Fruit fly (Drosophila melanogaster) whole organism, embryonic: ENCODE results near the gene CG8135.

Experiments used
- Atf-2 ChIP-seq: fragments of 200-800 bp; sonication (Bioruptor generic); optimal IDR thresholded peaks from 2 replicates; lab custom pipeline; 2016; ENCODE audit warnings: missing biosample characterization, missing genetic modification characterization
- Atf3 ChIP-seq: fragments of 200-800 bp; sonication (Bioruptor generic); optimal IDR thresholded peaks from 3 replicates; lab custom pipeline; 2016; ENCODE audit warnings: missing biosample characterization, missing genetic modification characterization
- CG10959 ChIP-seq: fragments of 200-800 bp; sonication (Bioruptor generic); IDR thresholded peaks from 2 replicates; pipeline ENCODE4 v1.3.6; 2022; ENCODE audit warnings: missing biosample characterization, missing genetic modification characterization
- CG12219 ChIP-seq: fragments of 200-800 bp; sonication (Bioruptor generic); optimal IDR thresholded peaks from 3 replicates; lab custom pipeline; 2018; ENCODE audit warnings: missing biosample characterization, mild to moderate bottlenecking, missing genetic modification characterization
- CG12299 ChIP-seq: fragments of 200-800 bp; sonication (Bioruptor generic); optimal IDR thresholded peaks from 2 replicates; lab custom pipeline; 2018; ENCODE audit warnings: missing biosample characterization, mild to moderate bottlenecking, missing genetic modification characterization
- CG12391 ChIP-seq: fragments of 200-800 bp; sonication (Bioruptor generic); optimal IDR thresholded peaks from 3 replicates; lab custom pipeline; 2018; ENCODE audit warnings: missing biosample characterization, mild to moderate bottlenecking, missing genetic modification characterization, moderate library complexity
- CG13287 ChIP-seq: fragments of 200-800 bp; sonication (Bioruptor generic); IDR thresholded peaks from 2 replicates; pipeline ENCODE4 v1.3.6; 2022; ENCODE audit warnings: missing biosample characterization, missing genetic modification characterization; ENCODE audit not compliant: partially characterized antibody
- CG14860 ChIP-seq: fragments of 200-800 bp; sonication (Bioruptor generic); IDR thresholded peaks from 3 replicates; pipeline ENCODE4 v1.3.6; 2022; ENCODE audit warnings: missing biosample characterization, missing genetic modification characterization; ENCODE audit not compliant: partially characterized antibody
- CG16813 ChIP-seq: fragments of 200-800 bp; sonication (Bioruptor generic); IDR thresholded peaks from 3 replicates; pipeline ENCODE4 v1.3.6; 2022; ENCODE audit warnings: missing biosample characterization, missing genetic modification characterization; ENCODE audit not compliant: partially characterized antibody
- CG17359 ChIP-seq: fragments of 200-800 bp; sonication (Bioruptor generic); optimal IDR thresholded peaks from 3 replicates; lab custom pipeline; 2018; ENCODE audit warnings: missing biosample characterization, mild to moderate bottlenecking, missing genetic modification characterization, moderate library complexity
- CG3065 ChIP-seq: fragments of 200-800 bp; sonication (Bioruptor generic); optimal IDR thresholded peaks from 2 replicates; lab custom pipeline; 2016; ENCODE audit warnings: missing biosample characterization, missing genetic modification characterization
- CG34224 ChIP-seq: fragments of 200-800 bp; sonication (Bioruptor generic); IDR thresholded peaks from 3 replicates; pipeline ENCODE4 v1.3.6; 2022; ENCODE audit warnings: missing biosample characterization, missing genetic modification characterization; ENCODE audit not compliant: partially characterized antibody
- CG42726 ChIP-seq: fragments of 200-800 bp; sonication (Bioruptor generic); IDR thresholded peaks from 2 replicates; pipeline ENCODE4 v1.3.6; 2022; ENCODE audit warnings: missing biosample characterization, missing genetic modification characterization; ENCODE audit not compliant: partially characterized antibody
- CG4282 ChIP-seq: fragments of 200-800 bp; sonication (Bioruptor generic); optimal IDR thresholded peaks from 2 replicates; lab custom pipeline; 2016; ENCODE audit warnings: missing biosample characterization, missing genetic modification characterization
- CG7786 ChIP-seq: fragments of 200-800 bp; sonication (Bioruptor generic); optimal IDR thresholded peaks from 2 replicates; lab custom pipeline; 2016; ENCODE audit warnings: missing biosample characterization, missing genetic modification characterization
- CG7928 ChIP-seq: fragments of 200-800 bp; sonication (Bioruptor generic); optimal IDR thresholded peaks from 2 replicates; lab custom pipeline; 2017; ENCODE audit warnings: missing biosample characterization, mild to moderate bottlenecking, missing genetic modification characterization
- CG8290 ChIP-seq, 3 experiments: fragments of 200-800 bp; sonication (Bioruptor generic); optimal IDR thresholded peaks; 2 replicates each; lab custom pipeline; 2016 to 2019; ENCODE audit warnings: missing biosample characterization in 3 of 3, missing genetic modification characterization in 3 of 3, mild to moderate bottlenecking in 2 of 3, moderate library complexity in 1 of 3
- CG9797 ChIP-seq: fragments of 200-800 bp; sonication (Bioruptor generic); optimal IDR thresholded peaks from 3 replicates; lab custom pipeline; 2018; ENCODE audit warnings: missing biosample characterization, mild to moderate bottlenecking, missing genetic modification characterization
- CG9932 ChIP-seq: fragments of 200-800 bp; sonication (Bioruptor generic); IDR thresholded peaks from 2 replicates; pipeline ENCODE4 v1.3.6; 2022; ENCODE audit warnings: missing biosample characterization, missing genetic modification characterization
- CrebB ChIP-seq: fragments of 200-800 bp; sonication (Bioruptor generic); optimal IDR thresholded peaks from 3 replicates; lab custom pipeline; 2018; ENCODE audit warnings: missing biosample characterization, mild to moderate bottlenecking, missing genetic modification characterization
- Eip74EF ChIP-seq, 2 experiments: fragments of 200-800 bp in 1 of 2; fragments of >200 bp in 1 of 2; sonication (Bioruptor generic) in 1 of 2; optimal IDR thresholded peaks; 2 replicates each; lab custom pipeline; 2017 to 2019; ENCODE audit warnings: missing biosample characterization in 2 of 2, missing genetic modification characterization in 2 of 2, mild to moderate bottlenecking in 1 of 2, moderate library complexity in 1 of 2
- Ets65A ChIP-seq: fragments of 200-800 bp; sonication (Bioruptor generic); peaks from one replicate; lab custom pipeline; 2016; ENCODE audit warnings: missing biosample characterization, missing genetic modification characterization
- HmgD ChIP-seq: fragments of 200-800 bp; sonication (Bioruptor generic); optimal IDR thresholded peaks from 3 replicates; lab custom pipeline; 2016; ENCODE audit warnings: missing biosample characterization, missing genetic modification characterization
- MESR4 ChIP-seq: fragments of 200-800 bp; sonication (Bioruptor generic); optimal IDR thresholded peaks from 2 replicates; lab custom pipeline; 2018; ENCODE audit warnings: missing biosample characterization, mild to moderate bottlenecking, missing genetic modification characterization, moderate library complexity
- Sox100B ChIP-seq: fragments of 200-800 bp; sonication (Bioruptor generic); optimal IDR thresholded peaks from 3 replicates; lab custom pipeline; 2018; ENCODE audit warnings: missing biosample characterization, mild to moderate bottlenecking, missing genetic modification characterization
- Xrp1 ChIP-seq: fragments of 200-800 bp; sonication (Bioruptor generic); IDR thresholded peaks from 2 replicates; pipeline ENCODE4 v1.3.6; 2022; ENCODE audit warnings: missing biosample characterization, missing genetic modification characterization
- abd-A ChIP-seq: fragments of 200-800 bp; sonication (Bioruptor generic); optimal IDR thresholded peaks from 3 replicates; lab custom pipeline; 2019; ENCODE audit warnings: missing biosample characterization, mild to moderate bottlenecking, missing genetic modification characterization, moderate library complexity
- ato ChIP-seq: fragments of 200-800 bp; sonication (Bioruptor generic); IDR thresholded peaks from 2 replicates; pipeline ENCODE4 v1.3.6; 2022; ENCODE audit warnings: missing biosample characterization, missing genetic modification characterization; ENCODE audit not compliant: partially characterized antibody
- caup ChIP-seq: fragments of 200-800 bp; sonication (Bioruptor generic); optimal IDR thresholded peaks from 3 replicates; lab custom pipeline; 2017; ENCODE audit warnings: missing biosample characterization, mild to moderate bottlenecking, missing genetic modification characterization, moderate library complexity; ENCODE audit not compliant: severe bottlenecking
- cg ChIP-seq: fragments of 200-800 bp; sonication (Bioruptor generic); optimal IDR thresholded peaks from 3 replicates; lab custom pipeline; 2019; ENCODE audit warnings: missing biosample characterization, mild to moderate bottlenecking, missing genetic modification characterization, moderate library complexity
- corto ChIP-seq: fragments of 200-800 bp; sonication (Bioruptor generic); optimal IDR thresholded peaks from 2 replicates; lab custom pipeline; 2016; ENCODE audit warnings: missing biosample characterization, mild to moderate bottlenecking, missing genetic modification characterization, moderate library complexity
- dati ChIP-seq: fragments of 200-800 bp; sonication (Bioruptor generic); IDR thresholded peaks from 2 replicates; pipeline ENCODE4 v1.3.6; 2022; ENCODE audit warnings: missing biosample characterization, missing genetic modification characterization
- dpn ChIP-seq, 2 experiments: fragments of 200-800 bp; sonication (Bioruptor generic); optimal IDR thresholded peaks; 3 replicates each; lab custom pipeline; 2016; ENCODE audit warnings: missing biosample characterization in 2 of 2, missing genetic modification characterization in 2 of 2
- gce ChIP-seq: fragments of 200-800 bp; sonication (Bioruptor generic); IDR thresholded peaks from 3 replicates; pipeline ENCODE4 v1.3.6; 2022; ENCODE audit warnings: missing biosample characterization, missing genetic modification characterization
- inv ChIP-seq: fragments of 200-800 bp; sonication (Bioruptor generic); IDR thresholded peaks from 2 replicates; pipeline ENCODE4 v1.3.6; 2022; ENCODE audit warnings: missing biosample characterization, missing genetic modification characterization; ENCODE audit not compliant: partially characterized antibody
- ken ChIP-seq: fragments of 200-800 bp; sonication (Bioruptor generic); IDR thresholded peaks from 3 replicates; pipeline ENCODE4 v1.3.6; 2022; ENCODE audit warnings: missing biosample characterization, missing genetic modification characterization
- lov ChIP-seq, 2 experiments: fragments of 200-800 bp in 1 of 2; fragments of >200 bp in 1 of 2; sonication (Bioruptor generic) in 1 of 2; IDR thresholded peaks in 1 of 2; optimal IDR thresholded peaks in 1 of 2; 2 replicates in 1 of 2; 3 replicates in 1 of 2; pipeline versions ENCODE4 v1.3.6 to Lab custom; 2017 to 2022; ENCODE audit warnings: missing biosample characterization in 1 of 2, missing genetic modification characterization in 1 of 2
- nerfin-1 ChIP-seq: fragments of 200-800 bp; sonication (Bioruptor generic); optimal IDR thresholded peaks from 3 replicates; lab custom pipeline; 2019; ENCODE audit warnings: missing biosample characterization, mild to moderate bottlenecking, missing genetic modification characterization, moderate library complexity
- nmo ChIP-seq: fragments of 200-800 bp; sonication (Bioruptor generic); optimal IDR thresholded peaks from 2 replicates; lab custom pipeline; 2018; ENCODE audit warnings: missing biosample characterization, mild to moderate bottlenecking, missing genetic modification characterization, moderate library complexity
- onecut ChIP-seq: fragments of 200-800 bp; sonication (Bioruptor generic); IDR thresholded peaks from 2 replicates; pipeline ENCODE4 v1.3.6; 2022; ENCODE audit warnings: missing biosample characterization, missing genetic modification characterization
- org-1 ChIP-seq: fragments of 200-800 bp; sonication (Bioruptor generic); optimal IDR thresholded peaks from 2 replicates; lab custom pipeline; 2017; ENCODE audit warnings: missing biosample characterization, missing genetic modification characterization
- schlank ChIP-seq: fragments of 200-800 bp; sonication (Bioruptor generic); optimal IDR thresholded peaks from 2 replicates; lab custom pipeline; 2018; ENCODE audit warnings: missing biosample characterization, mild to moderate bottlenecking, missing genetic modification characterization
- sens-2 ChIP-seq: fragments of 200-800 bp; sonication (Bioruptor generic); IDR thresholded peaks from 2 replicates; pipeline ENCODE4 v1.3.6; 2022; ENCODE audit warnings: missing biosample characterization, missing genetic modification characterization
- sim ChIP-seq: fragments of 200-800 bp; sonication (Bioruptor generic); IDR thresholded peaks from 2 replicates; pipeline ENCODE4 v1.3.6; 2022; ENCODE audit warnings: missing biosample characterization, missing genetic modification characterization
- sima ChIP-seq: fragments of 200-800 bp; sonication (Bioruptor generic); optimal IDR thresholded peaks from 2 replicates; lab custom pipeline; 2016; ENCODE audit warnings: missing biosample characterization, missing genetic modification characterization
- sisA ChIP-seq: fragments of 200-800 bp; sonication (Bioruptor generic); IDR thresholded peaks from 2 replicates; pipeline ENCODE4 v1.3.6; 2022; ENCODE audit warnings: missing biosample characterization, missing genetic modification characterization
- trh ChIP-seq: fragments of 200-800 bp; sonication (Bioruptor generic); optimal IDR thresholded peaks from 2 replicates; lab custom pipeline; 2016; ENCODE audit warnings: missing biosample characterization, missing genetic modification characterization

CG8135 gene

dm6 chr3R:9394385-9395042 is 9.7 kb upstream of the CG8135 start, which contains the start of gene FER (continued):
- TF ChIP-seq ken (GFP tag; lab: Robert Waterston, UW) = peak; percentile 47; the same call in 1 of the 3 replicates
- TF ChIP-seq gce (GFP tag; lab: Robert Waterston, UW) = no peak; the same call in 2 of the 3 replicates
- peak; percentile 80 for TF ChIP-seq Ets65A (GFP tag; lab: Kevin White, UChicago)
- no peak for TF ChIP-seq Atf-2 (GFP tag; lab: Kevin White, UChicago)
- peak; percentile 45 for TF ChIP-seq nerfin-1 (tag; lab: Kevin White, UChicago)
- no peak for TF ChIP-seq sens-2 (GFP tag; lab: Robert Waterston, UW)
- TF ChIP-seq inv = peak; percentile 37; the same call in 1 of the 2 replicates
- peak; percentile 75 for TF ChIP-seq CrebB (tag; lab: Kevin White, UChicago)
- TF ChIP-seq CG12391 = peak; percentile 1
- TF ChIP-seq CG12299 (tag; lab: Kevin White, UChicago) = peak; percentile 38
- peak; percentile 69 for TF ChIP-seq HmgD
- TF ChIP-seq Sox100B (GFP tag; lab: Kevin White, UChicago) = no peak
- TF ChIP-seq CG10959 (GFP tag; lab: Robert Waterston, UW) = no peak
- TF ChIP-seq CG3065 = no peak
- TF ChIP-seq CG9932 = peak; percentile 32; the same call in 1 of the 2 replicates
- TF ChIP-seq CG12219 (GFP tag; lab: Kevin White, UChicago) = peak; percentile 55
- no peak for TF ChIP-seq CG7928 (GFP tag; lab: Kevin White, UChicago)
- TF ChIP-seq sim (GFP tag; lab: Robert Waterston, UW) = no peak
- no peak for TF ChIP-seq sima (GFP tag; lab: Kevin White, UChicago)
- TF ChIP-seq corto (GFP tag; lab: Kevin White, UChicago) = no peak
- TF ChIP-seq CG9797 = no peak
- peak; percentile 19 for TF ChIP-seq CG4282 (GFP tag; lab: Kevin White, UChicago)
- TF ChIP-seq abd-A (tag; lab: Kevin White, UChicago) = peak; percentile 35
- TF ChIP-seq cg (GFP tag; lab: Kevin White, UChicago) = no peak
- TF ChIP-seq caup (GFP tag; lab: Kevin White, UChicago) = peak; percentile 66
- peak; percentile 22 for TF ChIP-seq CG7786 (GFP tag; lab: Kevin White, UChicago)
- no peak for TF ChIP-seq sisA (GFP tag; lab: Robert Waterston, UW)
- TF ChIP-seq nmo = no peak
- TF ChIP-seq CG13287 = peak; percentile 70
- peak; percentile 40 for TF ChIP-seq schlank (tag; lab: Kevin White, UChicago)
- TF ChIP-seq MESR4 (GFP tag; lab: Kevin White, UChicago) = peak; percentile 2
- TF ChIP-seq Eip74EF (GFP tag; optimal IDR thresholded peaks at IDR 0.05; lab: Kevin White, UChicago) = peak in 1 of 2 experiments; percentile 84
- TF ChIP-seq org-1 (GFP tag; lab: Kevin White, UChicago) = peak; percentile 5
- peak; percentile 68; the same call in 1 of the 2 replicates for TF ChIP-seq ato (GFP tag; lab: Robert Waterston, UW)
- no peak for TF ChIP-seq trh (GFP tag; lab: Kevin White, UChicago)
- peak; percentile 33; the same call in 1 of the 2 replicates for TF ChIP-seq Xrp1 (GFP tag; lab: Robert Waterston, UW)
- TF ChIP-seq CG42726 (GFP tag; lab: Robert Waterston, UW) = peak; percentile 82; the same call in 1 of the 2 replicates
- TF ChIP-seq Atf3 = peak; percentile 5
- peak; percentile 32 for TF ChIP-seq CG17359 (tag; lab: Kevin White, UChicago)
- no peak for TF ChIP-seq CG8290 (GFP tag; optimal IDR thresholded peaks at IDR 0.05; lab: Kevin White, UChicago)
- TF ChIP-seq CG8290 (tag; optimal IDR thresholded peaks at IDR 0.05; lab: Kevin White, UChicago) = peak in 1 of 2 experiments; percentile 81
- TF ChIP-seq onecut = peak; percentile 58
- peak; percentile 68; the same call in 1 of the 3 replicates for TF ChIP-seq CG34224 (GFP tag; lab: Robert Waterston, UW)
- 0 out of 2 replicates have a peak, but pooled peaks have one; percentile 12 for TF ChIP-seq dati (GFP tag; lab: Robert Waterston, UW)
- no peak for TF ChIP-seq lov (optimal IDR thresholded peaks at IDR 0.05; lab: Kevin White, UChicago)
- 0 out of 3 replicates have a peak, but pooled peaks have one; percentile 73 for TF ChIP-seq lov (GFP tag; IDR thresholded peaks at IDR 0.05; lab: Robert Waterston, UW)
- TF ChIP-seq dpn (GFP tag; optimal IDR thresholded peaks at IDR 0.05; lab: Kevin White, UChicago) = peak; percentile 19 to 31
- no peak for TF ChIP-seq CG14860 (GFP tag; lab: Robert Waterston, UW)
- peak; percentile 22; the same call in 1 of the 3 replicates for TF ChIP-seq CG16813 (GFP tag; lab: Robert Waterston, UW)
